Fruit fly (Drosophila melanogaster) whole organism, embryonic: ENCODE measurements around the gene Tom70.

Experiments used
- Abd-B ChIP-seq: fragments of 200-800 bp; sonication (Bioruptor generic); optimal IDR thresholded peaks from 2 replicates; lab custom pipeline; 2018; ENCODE audit warnings: missing biosample characterization, mild to moderate bottlenecking, missing genetic modification characterization, moderate library complexity
- Awh ChIP-seq: fragments of 200-800 bp; sonication (Bioruptor generic); IDR thresholded peaks from 2 replicates; pipeline ENCODE4, ENCODE4 v1.3.6; 2022; ENCODE audit warnings: missing biosample characterization, missing genetic modification characterization
- CG10462 ChIP-seq: fragments of 200-800 bp; sonication (Bioruptor generic); optimal IDR thresholded peaks from 2 replicates; lab custom pipeline; 2016; ENCODE audit warnings: missing biosample characterization, missing genetic modification characterization
- CG11093 ChIP-seq: fragments of 200-800 bp; sonication (Bioruptor generic); IDR thresholded peaks from 3 replicates; pipeline ENCODE4 v1.3.6; 2022; ENCODE audit warnings: missing biosample characterization, missing genetic modification characterization
- CG11247 ChIP-seq: fragments of 200-800 bp; sonication (Bioruptor generic); IDR thresholded peaks from 2 replicates; pipeline ENCODE4 v1.3.6; 2022; ENCODE audit warnings: missing biosample characterization, missing genetic modification characterization
- CG11560 ChIP-seq: fragments of 200-800 bp; sonication (Bioruptor generic); IDR thresholded peaks from 3 replicates; pipeline ENCODE4 v1.3.6; 2022; ENCODE audit warnings: missing biosample characterization, missing genetic modification characterization
- CG12236 ChIP-seq: fragments of 200-800 bp; sonication (Bioruptor generic); optimal IDR thresholded peaks from 2 replicates; lab custom pipeline; 2016; ENCODE audit warnings: missing biosample characterization, missing genetic modification characterization
- CG13287 ChIP-seq: fragments of 200-800 bp; sonication (Bioruptor generic); IDR thresholded peaks from 2 replicates; pipeline ENCODE4 v1.3.6; 2022; ENCODE audit warnings: missing biosample characterization, missing genetic modification characterization; ENCODE audit not compliant: partially characterized antibody
- CG1529 ChIP-seq: fragments of 200-800 bp; sonication (Bioruptor generic); optimal IDR thresholded peaks from 3 replicates; lab custom pipeline; 2018; ENCODE audit warnings: missing biosample characterization, missing genetic modification characterization
- CG1602 ChIP-seq: fragments of 200-800 bp; sonication (Bioruptor generic); optimal IDR thresholded peaks from 3 replicates; lab custom pipeline; 2016; ENCODE audit warnings: missing biosample characterization, missing genetic modification characterization
- CG17802 ChIP-seq: fragments of 200-800 bp; sonication (Bioruptor generic); optimal IDR thresholded peaks from 2 replicates; lab custom pipeline; 2018; ENCODE audit warnings: missing biosample characterization, mild to moderate bottlenecking, missing genetic modification characterization, moderate library complexity
- CG18619 ChIP-seq: fragments of 200-800 bp; sonication (Bioruptor generic); optimal IDR thresholded peaks from 3 replicates; lab custom pipeline; 2017; ENCODE audit warnings: missing biosample characterization, mild to moderate bottlenecking, missing genetic modification characterization
- CG30020 ChIP-seq: fragments of 200-800 bp; optimal IDR thresholded peaks from 2 replicates; lab custom pipeline; 2019; ENCODE audit warnings: missing biosample characterization, mild to moderate bottlenecking, missing genetic modification characterization, moderate library complexity
- CG3163 ChIP-seq: fragments of 200-800 bp; sonication (Bioruptor generic); optimal IDR thresholded peaks from 3 replicates; lab custom pipeline; 2016; ENCODE audit warnings: missing biosample characterization, missing genetic modification characterization
- CG3726 ChIP-seq: fragments of 200-800 bp; sonication (Bioruptor generic); IDR thresholded peaks from 3 replicates; pipeline ENCODE4, ENCODE4 v1.3.6; 2022; ENCODE audit warnings: missing biosample characterization, missing genetic modification characterization
- CG3838 ChIP-seq: fragments of 200-800 bp; sonication (Bioruptor generic); optimal IDR thresholded peaks from 3 replicates; lab custom pipeline; 2016; ENCODE audit warnings: missing biosample characterization, missing genetic modification characterization
- CG4360 ChIP-seq: fragments of 200-800 bp; sonication (Bioruptor generic); IDR thresholded peaks from 2 replicates; pipeline ENCODE4 v1.3.6; 2022; ENCODE audit warnings: missing biosample characterization, missing genetic modification characterization
- CG4820 ChIP-seq: fragments of 200-800 bp; sonication (Bioruptor generic); optimal IDR thresholded peaks from 3 replicates; lab custom pipeline; 2016; ENCODE audit warnings: missing biosample characterization, missing genetic modification characterization
- CG6175 ChIP-seq: fragments of 200-800 bp; sonication (Bioruptor generic); IDR thresholded peaks from 3 replicates; pipeline ENCODE4 v1.3.6; 2022; ENCODE audit warnings: missing biosample characterization, missing genetic modification characterization
- CG7372 ChIP-seq: fragments of 200-800 bp; sonication (Bioruptor generic); IDR thresholded peaks from 2 replicates; pipeline ENCODE4 v1.3.6; 2022; ENCODE audit warnings: missing biosample characterization, missing genetic modification characterization
- CG7786 ChIP-seq: fragments of 200-800 bp; sonication (Bioruptor generic); optimal IDR thresholded peaks from 2 replicates; lab custom pipeline; 2016; ENCODE audit warnings: missing biosample characterization, missing genetic modification characterization
- CG7839 ChIP-seq: fragments of 200-800 bp; sonication (Bioruptor generic); optimal IDR thresholded peaks from 3 replicates; lab custom pipeline; 2018; ENCODE audit warnings: missing biosample characterization, mild to moderate bottlenecking, missing genetic modification characterization, moderate library complexity
- CG7963 ChIP-seq: fragments of 200-800 bp; sonication (Bioruptor generic); IDR thresholded peaks from 3 replicates; pipeline ENCODE4 v1.3.6; 2022; ENCODE audit warnings: missing biosample characterization, missing genetic modification characterization; ENCODE audit not compliant: partially characterized antibody
- CG7987 ChIP-seq: fragments of 200-800 bp; sonication (Bioruptor generic); optimal IDR thresholded peaks from 2 replicates; lab custom pipeline; 2018; ENCODE audit warnings: missing biosample characterization, mild to moderate bottlenecking, missing genetic modification characterization, moderate library complexity
- CG9727 ChIP-seq: fragments of 200-800 bp; sonication (Bioruptor generic); optimal IDR thresholded peaks from 3 replicates; lab custom pipeline; 2017; ENCODE audit warnings: missing biosample characterization, mild to moderate bottlenecking, missing genetic modification characterization
- CG9797 ChIP-seq: fragments of 200-800 bp; sonication (Bioruptor generic); optimal IDR thresholded peaks from 3 replicates; lab custom pipeline; 2018; ENCODE audit warnings: missing biosample characterization, mild to moderate bottlenecking, missing genetic modification characterization
- CrebB ChIP-seq: fragments of 200-800 bp; sonication (Bioruptor generic); optimal IDR thresholded peaks from 3 replicates; lab custom pipeline; 2018; ENCODE audit warnings: missing biosample characterization, mild to moderate bottlenecking, missing genetic modification characterization
- D ChIP-seq, 2 experiments: fragments of 200-800 bp in 1 of 2; fragments of >200 bp in 1 of 2; sonication (Bioruptor generic) in 1 of 2; optimal IDR thresholded peaks; 2 replicates in 1 of 2; 3 replicates in 1 of 2; lab custom pipeline; 2017; ENCODE audit warnings: mild to moderate bottlenecking in 1 of 2, missing biosample characterization in 1 of 2, missing genetic modification characterization in 1 of 2, missing genetic modification reagents in 1 of 2
- HmgZ ChIP-seq: fragments of 200-800 bp; sonication (Bioruptor generic); optimal IDR thresholded peaks from 2 replicates; lab custom pipeline; 2018; ENCODE audit warnings: missing biosample characterization, mild to moderate bottlenecking, missing genetic modification characterization
- Max ChIP-seq: fragments of 200-800 bp; sonication (Bioruptor generic); optimal IDR thresholded peaks from 2 replicates; lab custom pipeline; 2016; ENCODE audit warnings: missing biosample characterization, mild to moderate bottlenecking, missing genetic modification characterization
- Myb ChIP-seq: fragments of 200-800 bp; sonication (Bioruptor generic); optimal IDR thresholded peaks from 2 replicates; lab custom pipeline; 2016; ENCODE audit warnings: missing biosample characterization, missing genetic modification characterization
- Nf-YB ChIP-seq: fragments of 200-800 bp; sonication (Bioruptor generic); optimal IDR thresholded peaks from 3 replicates; lab custom pipeline; 2019; ENCODE audit warnings: missing biosample characterization, mild to moderate bottlenecking, missing genetic modification characterization, moderate library complexity
- Pdp1 ChIP-seq, 2 experiments: fragments of 200-800 bp; sonication (Bioruptor generic); optimal IDR thresholded peaks; 3 replicates each; lab custom pipeline; 2016; ENCODE audit warnings: missing biosample characterization in 2 of 2, missing genetic modification characterization in 2 of 2, mild to moderate bottlenecking in 1 of 2, moderate library complexity in 1 of 2
- ac ChIP-seq: fragments of 200-800 bp; sonication (Bioruptor generic); optimal IDR thresholded peaks from 3 replicates; lab custom pipeline; 2017; ENCODE audit warnings: missing biosample characterization, mild to moderate bottlenecking, missing genetic modification characterization
- aop ChIP-seq: fragments of 200-800 bp; sonication (Bioruptor generic); IDR thresholded peaks from 2 replicates; pipeline ENCODE4 v1.3.6; 2022; ENCODE audit warnings: missing biosample characterization, missing genetic modification characterization
- ara ChIP-seq: fragments of 200-800 bp; sonication (Bioruptor generic); IDR thresholded peaks from 2 replicates; pipeline ENCODE4 v1.3.6; 2022; ENCODE audit warnings: missing biosample characterization, missing genetic modification characterization
- bab2 ChIP-seq: fragments of 200-800 bp; sonication (Bioruptor generic); optimal IDR thresholded peaks from 2 replicates; lab custom pipeline; 2016; ENCODE audit warnings: missing biosample characterization, missing genetic modification characterization
- dm ChIP-seq: fragments of 200-800 bp; sonication (Bioruptor generic); optimal IDR thresholded peaks from 3 replicates; lab custom pipeline; 2016; ENCODE audit warnings: missing biosample characterization, missing genetic modification characterization
- en ChIP-seq: fragments of 200-800 bp; sonication (Bioruptor generic); optimal IDR thresholded peaks from 2 replicates; lab custom pipeline; 2016; ENCODE audit warnings: missing biosample characterization, missing genetic modification characterization
- gcm ChIP-seq: fragments of 200-800 bp; sonication (Bioruptor generic); optimal IDR thresholded peaks from 2 replicates; lab custom pipeline; 2019; ENCODE audit warnings: missing biosample characterization, mild to moderate bottlenecking, missing genetic modification characterization, moderate library complexity
- h ChIP-seq: fragments of >200 bp; optimal IDR thresholded peaks from 2 replicates; lab custom pipeline; 2017
- phol ChIP-seq: fragments of 200-800 bp; sonication (Bioruptor generic); optimal IDR thresholded peaks from 3 replicates; lab custom pipeline; 2018; ENCODE audit warnings: missing biosample characterization, mild to moderate bottlenecking, missing genetic modification characterization, moderate library complexity
- psq ChIP-seq: fragments of 200-800 bp; sonication (Bioruptor generic); optimal IDR thresholded peaks from 2 replicates; lab custom pipeline; 2017; ENCODE audit warnings: missing biosample characterization, missing genetic modification characterization
- seq ChIP-seq: fragments of 200-800 bp; sonication (Bioruptor generic); IDR thresholded peaks from 2 replicates; pipeline ENCODE4 v1.3.6; 2022; ENCODE audit warnings: missing biosample characterization, missing genetic modification characterization
- sqz ChIP-seq: fragments of 200-800 bp; sonication (Bioruptor generic); optimal IDR thresholded peaks from 3 replicates; lab custom pipeline; 2018; ENCODE audit warnings: missing biosample characterization, mild to moderate bottlenecking, missing genetic modification characterization
- sug ChIP-seq: fragments of 200-800 bp; optimal IDR thresholded peaks from 2 replicates; lab custom pipeline; 2019; ENCODE audit warnings: missing biosample characterization, mild to moderate bottlenecking, missing genetic modification characterization, moderate library complexity
- ttk ChIP-seq: fragments of 200-800 bp; sonication (Bioruptor generic); IDR thresholded peaks from 2 replicates; pipeline ENCODE4 v2.1.2; 2022; ENCODE audit warnings: missing biosample characterization, missing genetic modification characterization
- vnd ChIP-seq: fragments of 200-800 bp; sonication (Bioruptor generic); IDR thresholded peaks from 3 replicates; pipeline ENCODE4 v1.3.6; 2022; ENCODE audit warnings: missing biosample characterization, missing genetic modification characterization; ENCODE audit not compliant: partially characterized antibody

The Tom70 gene

dm6 chr2L:12026458-12027431 is 11.6 kb downstream of the Tom70 start (continued):
- TF ChIP-seq CG7786 (GFP tag; lab: Kevin White, UChicago), result peak; percentile 32
- no peak for TF ChIP-seq CG7987
- TF ChIP-seq psq (GFP tag; lab: Kevin White, UChicago), result no peak
- no peak for TF ChIP-seq CG9797 (GFP tag; lab: Kevin White, UChicago)
- TF ChIP-seq CG3838 (GFP tag; lab: Kevin White, UChicago), result no peak
- peak; percentile 20 for TF ChIP-seq gcm
- peak; percentile 35 for TF ChIP-seq dm (GFP tag; lab: Kevin White, UChicago)
- TF ChIP-seq CG3163 (GFP tag; lab: Kevin White, UChicago), result peak; percentile 28
- no peak for TF ChIP-seq CG7372 (GFP tag; lab: Robert Waterston, UW)
- peak; percentile 6 for TF ChIP-seq CG10462 (GFP tag; lab: Kevin White, UChicago)
- peak; percentile 29 for TF ChIP-seq Abd-B (GFP tag; lab: Kevin White, UChicago)
- no peak for TF ChIP-seq CG12236 (GFP tag; lab: Kevin White, UChicago)
- TF ChIP-seq CG13287, result peak; percentile 32; the same call in 1 of the 2 replicates
- peak; percentile 32; the same call in 1 of the 2 replicates for TF ChIP-seq seq (GFP tag; lab: Robert Waterston, UW)
- peak; percentile 23 for TF ChIP-seq Myb (GFP tag; lab: Kevin White, UChicago)
- peak in 1 of 2 experiments; percentile 37 for TF ChIP-seq Pdp1 (GFP tag; optimal IDR thresholded peaks at IDR 0.05; lab: Kevin White, UChicago)
- peak; percentile 61 for TF ChIP-seq sqz (GFP tag; lab: Kevin White, UChicago)
- peak; percentile 42; the same call in 1 of the 3 replicates for TF ChIP-seq CG6175 (GFP tag; lab: Robert Waterston, UW)
- peak; percentile 54 for TF ChIP-seq Max (GFP tag; lab: Kevin White, UChicago)
- TF ChIP-seq Nf-YB, result peak; percentile 44
- TF ChIP-seq CrebB (tag; lab: Kevin White, UChicago), result no peak
- TF ChIP-seq HmgZ, result no peak
- peak; percentile 27 for TF ChIP-seq CG1529 (GFP tag; lab: Kevin White, UChicago)
- TF ChIP-seq CG30020 (tag; lab: Kevin White, UChicago), result peak; percentile 11
- peak; percentile 31; the same call in 1 of the 2 replicates for TF ChIP-seq CG11247 (GFP tag; lab: Robert Waterston, UW)
- peak; percentile 27 for TF ChIP-seq bab2 (GFP tag; lab: Kevin White, UChicago)
- TF ChIP-seq phol, result peak; percentile 66
- no peak for TF ChIP-seq CG7963
- no peak for TF ChIP-seq CG11560 (tag; lab: Robert Waterston, UW)
- TF ChIP-seq CG18619, result peak; percentile 79
- TF ChIP-seq vnd (GFP tag; lab: Robert Waterston, UW), result no peak
- no peak for TF ChIP-seq ac (GFP tag; lab: Kevin White, UChicago)
- TF ChIP-seq CG1602 (GFP tag; lab: Kevin White, UChicago), result peak; percentile 68
- TF ChIP-seq CG7839 (tag; lab: Kevin White, UChicago), result peak; percentile 69
- no peak for TF ChIP-seq aop (GFP tag; lab: Robert Waterston, UW)
- 0 out of 2 replicates have a peak, but pooled peaks have one; percentile 6 for TF ChIP-seq ttk (GFP tag; lab: Robert Waterston, UW)
- no peak for TF ChIP-seq h (lab: Kevin White, UChicago)
- no peak for TF ChIP-seq CG11093 (GFP tag; lab: Robert Waterston, UW)
- TF ChIP-seq ara (GFP tag; lab: Robert Waterston, UW), result peak; percentile 63
- peak; percentile 52 for TF ChIP-seq Awh (GFP tag; lab: Robert Waterston, UW)
- no peak for TF ChIP-seq D (optimal IDR thresholded peaks at IDR 0.05; lab: Kevin White, UChicago)
- peak; percentile 67 for TF ChIP-seq D (GFP tag; optimal IDR thresholded peaks at IDR 0.05; lab: Kevin White, UChicago)
- 0 out of 3 replicates have a peak, but pooled peaks have one; percentile 47 for TF ChIP-seq CG3726 (GFP tag; lab: Robert Waterston, UW)
- peak; percentile 62 for TF ChIP-seq CG4360 (GFP tag; lab: Robert Waterston, UW)
- peak; percentile 77 for TF ChIP-seq CG9727 (GFP tag; lab: Kevin White, UChicago)
- no peak for TF ChIP-seq en (GFP tag; lab: Kevin White, UChicago)
- TF ChIP-seq CG4820 (GFP tag; lab: Kevin White, UChicago), result peak; percentile 35
- peak; percentile 0 for TF ChIP-seq CG17802 (tag; lab: Kevin White, UChicago)
- TF ChIP-seq sug, result peak; percentile 11
